Worm (Caenorhabditis elegans) whole organism, L3 larva: ENCODE results near the gene rsp-4.

Experiments used
- R02D3.7 ChIP-seq: fragments of 150-350 bp; optimal IDR thresholded peaks from 2 replicates; lab custom pipeline; 2014; ENCODE audit warnings: missing biosample characterization, missing genetic modification characterization
- ama-1 ChIP-seq: fragments of 150-350 bp; optimal IDR thresholded peaks from 2 replicates; lab custom pipeline; 2018
- ceh-16 ChIP-seq: sonication (generic microtip); optimal IDR thresholded peaks from 2 replicates; lab custom pipeline; 2017; ENCODE audit warnings: missing biosample characterization, missing genetic modification characterization
- ceh-28 ChIP-seq: fragments of 150-350 bp; optimal IDR thresholded peaks from 2 replicates; lab custom pipeline; 2014; ENCODE audit warnings: missing biosample characterization, missing genetic modification reagents, missing genetic modification characterization
- ceh-82 ChIP-seq: fragments of 150-350 bp; optimal IDR thresholded peaks from 2 replicates; lab custom pipeline; 2014; ENCODE audit warnings: missing biosample characterization, missing genetic modification characterization
- ceh-9 ChIP-seq: sonication (generic microtip); optimal IDR thresholded peaks from 2 replicates; lab custom pipeline; 2018; ENCODE audit warnings: missing biosample characterization, missing genetic modification characterization
- daf-12 ChIP-seq: fragments of 150-350 bp; optimal IDR thresholded peaks from 2 replicates; lab custom pipeline; 2014; ENCODE audit warnings: missing biosample characterization, missing genetic modification reagents, missing genetic modification characterization
- egl-27 ChIP-seq: sonication (generic microtip); optimal IDR thresholded peaks from 4 replicates; lab custom pipeline; 2017; ENCODE audit warnings: missing biosample characterization, missing genetic modification reagents, missing genetic modification characterization
- egl-5 ChIP-seq: fragments of 150-350 bp; optimal IDR thresholded peaks from 2 replicates; lab custom pipeline; 2017; ENCODE audit warnings: missing biosample characterization, missing genetic modification reagents, missing genetic modification characterization, inconsistent platforms
- elt-1 ChIP-seq: fragments of 150-350 bp; optimal IDR thresholded peaks from 2 replicates; lab custom pipeline; 2014; ENCODE audit warnings: missing biosample characterization, missing genetic modification characterization
- elt-2 ChIP-seq: sonication (generic microtip); optimal IDR thresholded peaks from 2 replicates; lab custom pipeline; 2016; ENCODE audit warnings: missing genetic modification reagents, mild to moderate bottlenecking, missing genetic modification characterization, missing compliant biosample characterization
- eor-1 ChIP-seq, 2 experiments: fragments of 150-350 bp; optimal IDR thresholded peaks; 2 replicates each; lab custom pipeline; 2014 to 2018; ENCODE audit warnings: missing biosample characterization in 2 of 2, missing genetic modification characterization in 2 of 2
- fkh-10 ChIP-seq: sonication (generic microtip); optimal IDR thresholded peaks from 2 replicates; lab custom pipeline; 2017; ENCODE audit warnings: missing biosample characterization, missing genetic modification reagents, missing genetic modification characterization
- fkh-2 ChIP-seq: fragments of 150-350 bp; optimal IDR thresholded peaks from 2 replicates; lab custom pipeline; 2014; ENCODE audit warnings: missing biosample characterization, missing genetic modification reagents, missing genetic modification characterization
- hmg-11 ChIP-seq: sonication (generic microtip); optimal IDR thresholded peaks from 2 replicates; lab custom pipeline; 2016; ENCODE audit warnings: missing genetic modification characterization, missing compliant biosample characterization
- jun-1 ChIP-seq: fragments of 150-350 bp; optimal IDR thresholded peaks from 2 replicates; lab custom pipeline; 2014; ENCODE audit warnings: missing biosample characterization, missing genetic modification reagents, missing genetic modification characterization
- lin-15B ChIP-seq: fragments of 150-350 bp; optimal IDR thresholded peaks from 2 replicates; lab custom pipeline; 2014; ENCODE audit warnings: missing biosample characterization, missing genetic modification characterization
- lin-39 ChIP-seq: fragments of 150-350 bp; optimal IDR thresholded peaks from 2 replicates; lab custom pipeline; 2018; ENCODE audit warnings: missing biosample characterization, missing genetic modification reagents, missing genetic modification characterization
- lsy-12 ChIP-seq: sonication (generic microtip); optimal IDR thresholded peaks from 2 replicates; lab custom pipeline; 2016; ENCODE audit warnings: mild to moderate bottlenecking, missing genetic modification characterization, missing compliant biosample characterization
- mdl-1 ChIP-seq: fragments of 150-350 bp; optimal IDR thresholded peaks from 2 replicates; lab custom pipeline; 2014; ENCODE audit warnings: missing biosample characterization, missing genetic modification characterization
- mml-1 ChIP-seq: fragments of 150-350 bp; sonication (generic microtip); optimal IDR thresholded peaks from 3 replicates; lab custom pipeline; 2014; ENCODE audit warnings: missing biosample characterization, missing genetic modification characterization
- nfya-1 ChIP-seq: sonication (generic microtip); optimal IDR thresholded peaks from 2 replicates; lab custom pipeline; 2017; ENCODE audit warnings: missing genetic modification characterization, mild to moderate bottlenecking, missing compliant biosample characterization, antibody characterized with exemption, moderate library complexity; ENCODE audit not compliant: insufficient read depth
- nhr-11 ChIP-seq: fragments of 150-350 bp; optimal IDR thresholded peaks from 2 replicates; lab custom pipeline; 2014; ENCODE audit warnings: missing biosample characterization, missing genetic modification characterization
- nhr-12 ChIP-seq: fragments of 150-350 bp; optimal IDR thresholded peaks from 2 replicates; lab custom pipeline; 2014; ENCODE audit warnings: missing biosample characterization, missing genetic modification characterization
- nhr-23 ChIP-seq: fragments of 150-350 bp; optimal IDR thresholded peaks from 2 replicates; lab custom pipeline; 2014; ENCODE audit warnings: missing biosample characterization, missing genetic modification reagents, missing genetic modification characterization
- nhr-25 ChIP-seq: sonication (generic microtip); optimal IDR thresholded peaks from 2 replicates; lab custom pipeline; 2017; ENCODE audit warnings: missing biosample characterization, missing genetic modification characterization
- nhr-43 ChIP-seq: sonication (generic microtip); optimal IDR thresholded peaks from 2 replicates; lab custom pipeline; 2016; ENCODE audit warnings: mild to moderate bottlenecking, missing genetic modification characterization, missing compliant biosample characterization; ENCODE audit not compliant: poor library complexity, severe bottlenecking
- nhr-67 ChIP-seq: fragments of 150-350 bp; optimal IDR thresholded peaks from 2 replicates; lab custom pipeline; 2014; ENCODE audit warnings: missing biosample characterization, missing genetic modification characterization
- nhr-76 ChIP-seq: fragments of 150-350 bp; sonication (generic microtip); optimal IDR thresholded peaks from 5 replicates; lab custom pipeline; 2014; ENCODE audit warnings: missing biosample characterization, missing genetic modification characterization
- nhr-77 ChIP-seq: fragments of 150-350 bp; optimal IDR thresholded peaks from 2 replicates; lab custom pipeline; 2014; ENCODE audit warnings: missing biosample characterization, missing genetic modification characterization
- pha-4 ChIP-seq: fragments of 150-350 bp; optimal IDR thresholded peaks from 2 replicates; lab custom pipeline; 2014; ENCODE audit warnings: missing biosample characterization, missing genetic modification reagents, missing genetic modification characterization
- sea-2 ChIP-seq: fragments of 150-350 bp; sonication (generic microtip); optimal IDR thresholded peaks from 4 replicates; lab custom pipeline; 2014; ENCODE audit warnings: missing biosample characterization, missing genetic modification reagents, missing genetic modification characterization
- skn-1 ChIP-seq: fragments of 150-350 bp; optimal IDR thresholded peaks from 2 replicates; lab custom pipeline; 2014; ENCODE audit warnings: missing biosample characterization, missing genetic modification characterization
- snpc-4 ChIP-seq: fragments of 150-350 bp; optimal IDR thresholded peaks from 2 replicates; lab custom pipeline; 2014; ENCODE audit warnings: missing biosample characterization, missing genetic modification characterization
- tbx-2 ChIP-seq: sonication (generic microtip); optimal IDR thresholded peaks from 2 replicates; lab custom pipeline; 2016; ENCODE audit warnings: mild to moderate bottlenecking, missing genetic modification characterization, missing compliant biosample characterization
- unc-39 ChIP-seq: sonication (generic microtip); optimal IDR thresholded peaks from 4 replicates; lab custom pipeline; 2017; ENCODE audit warnings: missing biosample characterization, missing genetic modification characterization
- unc-62 ChIP-seq: fragments of 150-350 bp; sonication (generic microtip); optimal IDR thresholded peaks from 4 replicates; lab custom pipeline; 2014; ENCODE audit warnings: missing biosample characterization, missing genetic modification reagents, missing genetic modification characterization
- zag-1 ChIP-seq: fragments of 150-350 bp; optimal IDR thresholded peaks from 2 replicates; lab custom pipeline; 2014; ENCODE audit warnings: missing biosample characterization, missing genetic modification characterization
- ztf-11 ChIP-seq: fragments of 150-350 bp; optimal IDR thresholded peaks from 2 replicates; lab custom pipeline; 2014; ENCODE audit warnings: missing biosample characterization, missing genetic modification characterization
- ztf-4 ChIP-seq: fragments of 150-350 bp; optimal IDR thresholded peaks from 2 replicates; lab custom pipeline; 2014; ENCODE audit warnings: missing biosample characterization, missing genetic modification characterization

rsp-4 gene

ce11 chrII:5378239-5378521 is 10.5 kb downstream of the rsp-4 start:
- no peak for TF ChIP-seq lin-39
- peak; percentile 9 for TF ChIP-seq nhr-23 (tag; lab: Kevin White, UChicago)
- TF ChIP-seq nhr-25 (tag; lab: Kevin White, UChicago) = peak; percentile 68
- no peak for TF ChIP-seq snpc-4 (tag; lab: Kevin White, UChicago)
- TF ChIP-seq ceh-9 (tag; lab: Kevin White, UChicago) = no peak
- TF ChIP-seq nhr-12 (tag; lab: Kevin White, UChicago) = no peak
- peak; percentile 82 for TF ChIP-seq skn-1 (tag; lab: Kevin White, UChicago)
- no peak for TF ChIP-seq ceh-16 (tag; lab: Kevin White, UChicago)
- TF ChIP-seq nhr-43 (tag; lab: Kevin White, UChicago) = peak; percentile 5
- no peak for TF ChIP-seq elt-1 (tag; lab: Kevin White, UChicago)

DNA sequence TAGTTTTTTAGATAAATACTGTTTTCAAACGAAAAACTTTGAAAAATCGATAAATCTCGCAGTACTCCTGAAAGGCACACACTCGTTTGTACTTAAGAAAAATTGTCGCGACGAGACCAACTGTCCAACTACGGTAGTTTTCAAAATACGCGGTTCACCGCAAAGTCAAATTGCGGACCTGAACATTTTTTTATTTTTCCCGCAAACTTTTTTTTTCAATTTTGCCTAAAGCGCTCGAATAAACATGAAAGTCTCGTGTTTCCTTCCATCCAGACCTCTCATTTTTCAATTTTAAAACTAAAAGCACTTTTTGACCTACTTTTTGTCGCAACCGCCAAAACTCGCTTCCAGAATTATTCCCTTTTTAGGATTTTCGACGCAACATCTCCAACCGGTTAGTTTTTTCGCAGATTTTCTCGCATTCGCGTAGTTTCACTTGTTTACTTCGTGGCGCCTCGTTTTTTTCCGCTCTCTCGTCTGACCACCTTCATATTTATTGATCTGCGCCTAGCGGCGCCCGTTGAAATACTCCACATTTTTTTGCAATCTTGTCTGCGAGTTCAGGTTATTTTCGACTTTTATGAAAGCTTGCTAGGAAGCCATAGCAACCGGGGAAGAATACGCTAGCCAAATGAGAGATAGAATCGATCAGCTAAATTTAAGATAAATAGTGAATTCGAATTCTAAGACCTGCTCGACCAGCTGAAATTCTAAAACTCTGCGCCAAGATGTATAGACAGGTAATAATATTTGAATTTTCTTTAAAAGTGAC is 11.0 kb downstream of the rsp-4 start, which contains the start of gene prdx-2:
prdx-2 (plus strand) TSS at position 729 of the 772 bp plus-strand sequence.
- TF ChIP-seq snpc-4 (tag; lab: Kevin White, UChicago) = peak; percentile 15
- no peak for TF ChIP-seq nhr-23 (tag; lab: Kevin White, UChicago)
- no peak for TF ChIP-seq ceh-9 (tag; lab: Kevin White, UChicago)
- no peak for TF ChIP-seq nhr-11
- no peak for TF ChIP-seq ceh-82 (tag; lab: Kevin White, UChicago)
- no peak for TF ChIP-seq daf-12 (tag; lab: Kevin White, UChicago)
- TF ChIP-seq unc-62 = no peak
- TF ChIP-seq eor-1 (tag; optimal IDR thresholded peaks at IDR 0.05; lab: Kevin White, UChicago) = no peak
- no peak for TF ChIP-seq nhr-25 (tag; lab: Kevin White, UChicago)
- TF ChIP-seq pha-4 (tag; lab: Kevin White, UChicago) = peak; percentile 63
- no peak for TF ChIP-seq R02D3.7 (tag; lab: Kevin White, UChicago)
- TF ChIP-seq lin-39 = no peak
- no peak for TF ChIP-seq hmg-11

- TF ChIP-seq elt-2 (tag; lab: Kevin White, UChicago) (peak; percentile 16), lin-39 (no peak)
These were observed 13.7 kb downstream of the rsp-4 start, which contains the start of gene algn-2 for ce11 chrII:5374967-5375366. TSS of gene algn-2 (plus strand) at chrII:5375267.

- TF ChIP-seq R02D3.7 (tag; lab: Kevin White, UChicago) (peak; percentile 75), fkh-2 (no peak), nhr-12 (tag; lab: Kevin White, UChicago) (no peak), nhr-23 (tag; lab: Kevin White, UChicago) (peak; percentile 97), snpc-4 (tag; lab: Kevin White, UChicago) (peak; percentile 88), egl-27 (no peak), eor-1 (tag; optimal IDR thresholded peaks at IDR 0.05; lab: Kevin White, UChicago) (no peak), lsy-12 (tag; lab: Kevin White, UChicago) (peak; percentile 84), elt-2 (tag; lab: Kevin White, UChicago) (peak; percentile 92), ama-1 (lab: Kevin White, UChicago) (peak; percentile 77), unc-39 (tag; lab: Kevin White, UChicago) (no peak), ceh-28 (tag; lab: Kevin White, UChicago) (peak; percentile 79), nhr-25 (tag; lab: Kevin White, UChicago) (peak; percentile 95), ztf-11 (tag; lab: Kevin White, UChicago) (no peak), zag-1 (tag; lab: Kevin White, UChicago) (peak; percentile 31), nfya-1 (tag; lab: Kevin White, UChicago) (peak; percentile 88), lin-39 (peak; percentile 59), jun-1 (tag; lab: Kevin White, UChicago) (peak; percentile 71), ceh-9 (tag; lab: Kevin White, UChicago) (no peak), tbx-2 (tag; lab: Kevin White, UChicago) (peak; percentile 73), hmg-11 (peak; percentile 84), egl-5 (tag; lab: Kevin White, UChicago) (peak; percentile 23), lin-15B (tag; lab: Kevin White, UChicago) (peak; percentile 88), nhr-43 (tag; lab: Kevin White, UChicago) (peak; percentile 89), fkh-10 (GFP tag; lab: Kevin White, UChicago) (peak; percentile 74), nhr-76 (no peak), pha-4 (tag; lab: Kevin White, UChicago) (peak; percentile 97), mml-1 (tag; lab: Kevin White, UChicago) (no peak), skn-1 (tag; lab: Kevin White, UChicago) (peak; percentile 23), elt-1 (tag; lab: Kevin White, UChicago) (peak; percentile 42), ztf-4 (tag; lab: Kevin White, UChicago) (peak; percentile 77), nhr-77 (tag; lab: Kevin White, UChicago) (peak; percentile 4), nhr-67 (tag; lab: Kevin White, UChicago) (no peak), ceh-16 (tag; lab: Kevin White, UChicago) (no peak), unc-62 (peak; percentile 13), mdl-1 (no peak), nhr-11 (peak; percentile 81), sea-2 (GFP tag; lab: Kevin White, UChicago) (no peak), ceh-82 (tag; lab: Kevin White, UChicago) (peak; percentile 36)
These were observed 15.2 kb downstream of the rsp-4 start, which contains the start of the genes agt-2 and F09E5.3 for ce11 chrII:5373275-5374047. TSS of gene agt-2 (minus strand) at chrII:5373827. TSS of gene F09E5.3 (plus strand) at chrII:5373997.
